Worm (Caenorhabditis elegans): Measurements from ENCODE around the gene Y73C8B.9.

The Y73C8B.9 gene

ce11 chrV:3169838-3170237 lies 23.5 kb upstream of the Y73C8B.9 start, which contains the start of gene srbc-6:
Gene srbc-6 (plus strand): TSS chrV:3170138.
- TF ChIP-seq hmg-11 (tag; optimal IDR thresholded peaks at IDR 0.05) (no peak), nhr-11 (tag; optimal IDR thresholded peaks at IDR 0.05) (no peak), nhr-28 (tag; optimal IDR thresholded peaks at IDR 0.05) (no peak), egl-5 (tag; optimal IDR thresholded peaks at IDR 0.05) (no peak), elt-2 (tag; optimal IDR thresholded peaks at IDR 0.05) (no peak), nhr-76 (tag; optimal IDR thresholded peaks at IDR 0.05) (no peak), R02D3.7 (tag; optimal IDR thresholded peaks at IDR 0.05) (no peak), ZK546.5 (tag; optimal IDR thresholded peaks at IDR 0.05) (no peak), ceh-28 (tag; optimal IDR thresholded peaks at IDR 0.05) (no peak), nhr-12 (tag; optimal IDR thresholded peaks at IDR 0.05) (no peak), skn-1 (tag; optimal IDR thresholded peaks at IDR 0.05) (no peak), lin-15B (tag; optimal IDR thresholded peaks at IDR 0.05) (no peak), nhr-237 (tag; optimal IDR thresholded peaks at IDR 0.05) (no peak)

DNA sequence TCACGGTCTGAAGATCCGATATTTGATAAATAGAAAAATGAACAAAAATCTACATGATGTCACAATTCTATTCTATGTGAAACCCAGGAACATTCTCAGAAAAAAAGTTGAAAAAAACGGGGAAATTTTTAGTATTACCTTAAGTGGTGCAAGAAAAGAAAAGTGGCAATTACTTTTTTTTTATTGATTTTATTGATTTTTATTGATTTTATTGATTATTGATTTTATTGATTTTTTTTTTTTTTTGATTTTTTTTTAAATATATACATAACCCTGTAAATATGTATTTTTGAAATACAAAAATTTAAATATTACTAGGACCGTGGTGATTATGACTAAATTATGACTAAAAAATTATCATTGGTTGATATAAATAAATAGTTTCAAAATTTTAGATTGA lies 21.7 kb upstream of the Y73C8B.9 start:
- TF ChIP-seq aly-2 (tag; optimal IDR thresholded peaks at IDR 0.05) = no peak
- TF ChIP-seq ceh-28 (tag; optimal IDR thresholded peaks at IDR 0.05) = peak; percentile 89

- TF ChIP-seq lin-15B (tag; optimal IDR thresholded peaks at IDR 0.05) (no peak), unc-39 (tag; optimal IDR thresholded peaks at IDR 0.05) (no peak), ceh-28 (tag; optimal IDR thresholded peaks at IDR 0.05) (no peak), ceh-9 (tag; optimal IDR thresholded peaks at IDR 0.05) (no peak), mdl-1 (tag; optimal IDR thresholded peaks at IDR 0.05) (no peak), skn-1 (tag; optimal IDR thresholded peaks at IDR 0.05) (no peak), nfya-1 (tag; optimal IDR thresholded peaks at IDR 0.05; ENCODE audit: insufficient read depth) (no peak), elt-3 (tag; optimal IDR thresholded peaks at IDR 0.05) (no peak), nhr-67 (tag; optimal IDR thresholded peaks at IDR 0.05) (no peak), nhr-28 (tag; optimal IDR thresholded peaks at IDR 0.05) (no peak), nhr-25 (tag; optimal IDR thresholded peaks at IDR 0.05) (no peak), elt-1 (tag; optimal IDR thresholded peaks at IDR 0.05) (no peak), snpc-4 (tag; optimal IDR thresholded peaks at IDR 0.05) (no peak), mml-1 (tag; optimal IDR thresholded peaks at IDR 0.05) (no peak), pha-4 (tag; optimal IDR thresholded peaks at IDR 0.05) (no peak)
Observed at ce11 chrV:3176161-3176560, 17.2 kb upstream of the Y73C8B.9 start, which contains the start of gene srab-8. Gene srab-8 (plus strand): TSS chrV:3176461.

DNA sequence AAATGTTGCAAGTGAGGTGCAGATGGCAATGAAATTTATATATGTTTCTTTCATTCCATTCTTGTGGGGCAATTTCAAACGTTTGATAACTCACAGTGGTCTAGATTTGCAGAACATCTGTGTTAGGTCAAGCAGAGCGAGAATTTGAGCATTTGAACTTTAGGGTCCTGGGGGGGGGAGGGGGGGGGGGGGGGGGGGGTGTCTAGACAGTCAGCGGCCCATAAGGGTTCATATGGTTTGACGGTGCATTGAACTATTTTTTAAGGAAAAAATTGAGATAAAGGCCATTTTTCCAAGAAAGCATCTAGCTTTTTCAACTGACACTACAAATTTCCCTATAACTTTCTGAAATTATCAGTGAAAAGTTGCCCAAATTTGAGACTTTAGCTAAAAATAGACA lies 7.5 kb upstream of the Y73C8B.9 start:
- TF ChIP-seq elt-2 (tag; optimal IDR thresholded peaks at IDR 0.05) (no peak), pqm-1 (tag; optimal IDR thresholded peaks at IDR 0.05) (no peak), elt-1 (tag; optimal IDR thresholded peaks at IDR 0.05) (no peak)

- TF ChIP-seq mdl-1 (tag; optimal IDR thresholded peaks at IDR 0.05) (no peak), eor-1 (tag; optimal IDR thresholded peaks at IDR 0.05) (no peak), ceh-28 (tag; optimal IDR thresholded peaks at IDR 0.05) (no peak), ZK546.5 (tag; optimal IDR thresholded peaks at IDR 0.05) (no peak)
Observed at ce11 chrV:3188043-3188442, 5.3 kb upstream of the Y73C8B.9 start, which contains the start of gene lag-2. Gene lag-2 (plus strand): TSS chrV:3188343.

DNA sequence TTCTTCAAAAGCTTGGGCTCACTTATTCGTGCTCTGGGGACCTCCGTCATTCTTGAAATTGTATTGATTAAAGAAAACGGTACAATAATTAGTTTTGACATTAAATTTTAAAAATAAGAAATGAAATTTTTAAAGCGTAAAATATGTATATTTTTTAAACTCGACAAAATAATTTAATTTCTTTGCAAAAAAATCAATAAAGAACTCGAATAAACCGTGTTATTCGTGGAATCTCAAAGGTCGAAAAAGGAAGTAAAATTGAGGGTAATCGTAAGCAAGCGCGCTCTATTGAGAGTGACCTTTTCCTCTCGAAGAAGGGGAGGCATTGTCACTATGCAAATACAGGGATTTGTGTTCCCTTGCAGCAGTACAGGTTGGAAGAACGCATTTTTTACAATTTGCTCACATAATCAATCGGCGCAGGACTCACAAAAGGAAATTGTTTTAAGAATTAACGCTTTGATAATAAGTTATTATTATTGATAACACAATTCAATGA lies 1.6 kb downstream of the Y73C8B.9 start, which contains the start of gene Y73C8B.2:
Gene Y73C8B.2 (minus strand): TSS at position 51 of the 499 bp plus-strand sequence.
- TF ChIP-seq R02D3.7 (tag; optimal IDR thresholded peaks at IDR 0.05) (no peak), jun-1 (tag; optimal IDR thresholded peaks at IDR 0.05) (no peak), nhr-25 (tag; optimal IDR thresholded peaks at IDR 0.05) (peak; percentile 50), elt-3 (tag; optimal IDR thresholded peaks at IDR 0.05) (no peak), ceh-82 (tag; optimal IDR thresholded peaks at IDR 0.05) (no peak), hmg-11 (tag; optimal IDR thresholded peaks at IDR 0.05) (peak; percentile 19), nfya-1 (tag; optimal IDR thresholded peaks at IDR 0.05; ENCODE audit: insufficient read depth) (peak; percentile 48), pqm-1 (tag; optimal IDR thresholded peaks at IDR 0.05) (peak; percentile 2), unc-39 (tag; optimal IDR thresholded peaks at IDR 0.05) (no peak), zag-1 (tag; optimal IDR thresholded peaks at IDR 0.05) (no peak), elt-2 (tag; optimal IDR thresholded peaks at IDR 0.05) (peak; percentile 33), tbx-2 (tag; optimal IDR thresholded peaks at IDR 0.05) (no peak), nhr-12 (tag; optimal IDR thresholded peaks at IDR 0.05) (no peak), unc-62 (GFP tag; optimal IDR thresholded peaks at IDR 0.05) (no peak), nhr-67 (tag; optimal IDR thresholded peaks at IDR 0.05) (no peak), lin-15B (tag; optimal IDR thresholded peaks at IDR 0.05) (peak; percentile 54), pha-4 (tag; optimal IDR thresholded peaks at IDR 0.05) (peak; percentile 78), nhr-237 (tag; optimal IDR thresholded peaks at IDR 0.05) (no peak), egl-5 (tag; optimal IDR thresholded peaks at IDR 0.05) (no peak), snpc-4 (tag; optimal IDR thresholded peaks at IDR 0.05) (no peak), nhr-11 (tag; optimal IDR thresholded peaks at IDR 0.05) (no peak), ceh-28 (tag; optimal IDR thresholded peaks at IDR 0.05) (no peak), nhr-28 (tag; optimal IDR thresholded peaks at IDR 0.05) (no peak), nhr-23 (tag; optimal IDR thresholded peaks at IDR 0.05) (peak; percentile 59), mml-1 (tag; optimal IDR thresholded peaks at IDR 0.05) (no peak), nhr-76 (tag; optimal IDR thresholded peaks at IDR 0.05) (no peak), ztf-4 (tag; optimal IDR thresholded peaks at IDR 0.05) (no peak), nhr-77 (tag; optimal IDR thresholded peaks at IDR 0.05) (no peak), ztf-11 (tag; optimal IDR thresholded peaks at IDR 0.05) (no peak)
